Worm (Caenorhabditis elegans) whole organism, L4/young adult: ENCODE measurements around the gene Y116A8C.470.
"Not testable (repeated sequence)": the region's sequence is repeated elsewhere in the genome, so short reads cannot be mapped to it uniquely, and the experiment has no call there.

Source experiments
- W03F9.2 ChIP-seq: fragments of 150-350 bp; optimal IDR thresholded peaks from 2 replicates; lab custom pipeline; 2014; ENCODE audit warnings: missing biosample characterization, missing genetic modification characterization
- dao-5 ChIP-seq: sonication (generic microtip); optimal IDR thresholded peaks from 2 replicates; lab custom pipeline; 2016; ENCODE audit warnings: missing genotype, missing genetic modification characterization, moderate library complexity, missing compliant biosample characterization
- him-1 ChIP-seq: sonication (generic microtip); optimal IDR thresholded peaks from 2 replicates; lab custom pipeline; 2016; ENCODE audit warnings: missing genotype, missing genetic modification reagents, missing genetic modification characterization, missing compliant biosample characterization

Y116A8C.470 gene

ce11 chrIV:16917831-16918429 is 1.2 kb downstream of the Y116A8C.470 start, which contains the start of the genes Y116A8C.469 and Y116A8C.468:
Y116A8C.469 (minus strand) TSS chrIV:16917931.
Y116A8C.468 (plus strand) TSS chrIV:16918379.
- TF ChIP-seq W03F9.2 (tag; lab: Kevin White, UChicago): no peak
- TF ChIP-seq him-1 (tag; lab: Kevin White, UChicago): no peak
- TF ChIP-seq dao-5 (tag; lab: Kevin White, UChicago): no peak

ce11 chrIV:16915751-16916150 is 3.4 kb downstream of the Y116A8C.470 start, which contains the start of gene Y116A8C.3:
Y116A8C.3 (plus strand) TSS chrIV:16916051.
- TF ChIP-seq him-1 (tag; lab: Kevin White, UChicago) (no peak), W03F9.2 (tag; lab: Kevin White, UChicago) (no peak), dao-5 (tag; lab: Kevin White, UChicago) (no peak)

ce11 chrIV:16898205-16898604 is 20.9 kb downstream of the Y116A8C.470 start:
- no peak for TF ChIP-seq dao-5 (tag; lab: Kevin White, UChicago)
- no peak for TF ChIP-seq W03F9.2 (tag; lab: Kevin White, UChicago)
- no peak for TF ChIP-seq him-1 (tag; lab: Kevin White, UChicago)

ce11 chrIV:16895288-16895687 is 23.8 kb downstream of the Y116A8C.470 start, which contains the start of gene T06A10.2:
T06A10.2 (plus strand) TSS chrIV:16895588.
- TF ChIP-seq W03F9.2, dao-5, him-1 (tag; lab: Kevin White, UChicago): not testable (repeated sequence)

- TF ChIP-seq dao-5 (tag; lab: Kevin White, UChicago) (no peak), him-1 (tag; lab: Kevin White, UChicago) (no peak), W03F9.2 (tag; lab: Kevin White, UChicago) (no peak)
Observed at ce11 chrIV:16888580-16888979, 30.5 kb downstream of the Y116A8C.470 start.
